Worm (Caenorhabditis elegans) whole organism, L2 larva: Measurements from ENCODE around the gene C44C10.9.

Source experiments
- C34F6.9 ChIP-seq: fragments of 150-350 bp; optimal IDR thresholded peaks from 2 replicates; lab custom pipeline; 2014; ENCODE audit warnings: missing biosample characterization, missing genetic modification characterization
- F13H6.1 ChIP-seq: sonication (generic microtip); optimal IDR thresholded peaks from 2 replicates; lab custom pipeline; 2016; ENCODE audit warnings: missing genetic modification characterization, missing compliant biosample characterization
- Y55F3AM.14 ChIP-seq: fragments of 200-800 bp; sonication (Bioruptor generic); optimal IDR thresholded peaks from 2 replicates; lab custom pipeline; 2018; ENCODE audit warnings: mild to moderate bottlenecking, missing genetic modification characterization, missing compliant biosample characterization
- alr-1 ChIP-seq: fragments of 150-350 bp; optimal IDR thresholded peaks from 2 replicates; lab custom pipeline; 2014; ENCODE audit warnings: missing biosample characterization, missing genetic modification characterization
- aly-2 ChIP-seq: fragments of 150-350 bp; optimal IDR thresholded peaks from 2 replicates; lab custom pipeline; 2014; ENCODE audit warnings: missing biosample characterization, missing genetic modification characterization
- ama-1 ChIP-seq: fragments of 150-350 bp; optimal IDR thresholded peaks from 2 replicates; lab custom pipeline; 2018; ENCODE audit warnings: inconsistent platforms
- ceh-16 ChIP-seq: fragments of 150-350 bp; optimal IDR thresholded peaks from 2 replicates; lab custom pipeline; 2014; ENCODE audit warnings: missing biosample characterization, missing genetic modification characterization
- ceh-82 ChIP-seq: fragments of 150-350 bp; optimal IDR thresholded peaks from 2 replicates; lab custom pipeline; 2014; ENCODE audit warnings: missing biosample characterization, missing genetic modification characterization
- crh-2 ChIP-seq: sonication (generic microtip); optimal IDR thresholded peaks from 2 replicates; lab custom pipeline; 2017; ENCODE audit warnings: missing biosample characterization, missing genetic modification characterization
- elt-3 ChIP-seq: sonication (generic microtip); optimal IDR thresholded peaks from 2 replicates; lab custom pipeline; 2017; ENCODE audit warnings: missing biosample characterization, missing genetic modification characterization
- fos-1 ChIP-seq: fragments of 150-350 bp; optimal IDR thresholded peaks from 2 replicates; lab custom pipeline; 2014; ENCODE audit warnings: missing biosample characterization, missing genetic modification characterization
- gmeb-1 ChIP-seq: fragments of 150-350 bp; optimal IDR thresholded peaks from 2 replicates; lab custom pipeline; 2014; ENCODE audit warnings: missing biosample characterization, missing genetic modification characterization
- lin-13 ChIP-seq: fragments of 150-350 bp; optimal IDR thresholded peaks from 2 replicates; lab custom pipeline; 2014; ENCODE audit warnings: missing biosample characterization, missing genetic modification reagents, missing genetic modification characterization
- lin-39 ChIP-seq: fragments of 150-350 bp; optimal IDR thresholded peaks from 2 replicates; lab custom pipeline; 2014; ENCODE audit warnings: missing biosample characterization, missing genetic modification reagents, missing genetic modification characterization
- lsy-2 ChIP-seq, 2 experiments: fragments of 150-350 bp in 1 of 2; sonication (generic microtip) in 1 of 2; optimal IDR thresholded peaks; 2 replicates each; lab custom pipeline; 2014 to 2017; ENCODE audit warnings: missing biosample characterization in 2 of 2, missing genetic modification characterization in 2 of 2
- mab-5 ChIP-seq: fragments of 150-350 bp; optimal IDR thresholded peaks from 2 replicates; lab custom pipeline; 2014; ENCODE audit warnings: missing biosample characterization, missing genetic modification characterization
- mbf-1 ChIP-seq: sonication (generic microtip); optimal IDR thresholded peaks from 2 replicates; lab custom pipeline; 2017; ENCODE audit warnings: missing biosample characterization, missing genetic modification characterization
- mdl-1 ChIP-seq, 2 experiments: fragments of 150-350 bp in 1 of 2; sonication (generic microtip) in 1 of 2; optimal IDR thresholded peaks; 2 replicates each; lab custom pipeline; 2017; ENCODE audit warnings: missing biosample characterization in 2 of 2, missing genetic modification characterization in 2 of 2
- nhr-10 ChIP-seq: sonication (generic microtip); optimal IDR thresholded peaks from 2 replicates; lab custom pipeline; 2017; ENCODE audit warnings: missing biosample characterization, missing genetic modification characterization
- nhr-129 ChIP-seq: fragments of 150-350 bp; optimal IDR thresholded peaks from 2 replicates; lab custom pipeline; 2014; ENCODE audit warnings: missing biosample characterization, missing genetic modification characterization
- nhr-21 ChIP-seq: fragments of 150-350 bp; optimal IDR thresholded peaks from 2 replicates; lab custom pipeline; 2014; ENCODE audit warnings: missing biosample characterization, missing genetic modification characterization
- nhr-23 ChIP-seq: fragments of 150-350 bp; optimal IDR thresholded peaks from 2 replicates; lab custom pipeline; 2014; ENCODE audit warnings: missing biosample characterization, missing genetic modification reagents, missing genetic modification characterization
- nhr-25 ChIP-seq: fragments of 150-350 bp; sonication (generic microtip); optimal IDR thresholded peaks from 3 replicates; lab custom pipeline; 2014; ENCODE audit warnings: missing biosample characterization, missing genetic modification characterization
- nhr-6 ChIP-seq: fragments of 150-350 bp; optimal IDR thresholded peaks from 2 replicates; lab custom pipeline; 2014; ENCODE audit warnings: missing biosample characterization, missing genetic modification characterization
- peb-1 ChIP-seq: fragments of 150-350 bp; optimal IDR thresholded peaks from 2 replicates; lab custom pipeline; 2014; ENCODE audit warnings: missing biosample characterization, missing genetic modification characterization
- skn-1 ChIP-seq: sonication (generic microtip); optimal IDR thresholded peaks from 2 replicates; lab custom pipeline; 2017; ENCODE audit warnings: missing biosample characterization, missing genetic modification characterization
- sma-3 ChIP-seq: sonication (generic microtip); optimal IDR thresholded peaks from 2 replicates; lab custom pipeline; 2016; ENCODE audit warnings: missing genetic modification reagents, missing genetic modification characterization, missing compliant biosample characterization
- sma-9 ChIP-seq, 2 experiments: fragments of 150-350 bp in 1 of 2; sonication (generic microtip) in 1 of 2; optimal IDR thresholded peaks; 2 replicates each; lab custom pipeline; 2014 to 2016; ENCODE audit warnings: missing genetic modification characterization in 2 of 2, mild to moderate bottlenecking in 1 of 2, missing biosample characterization in 1 of 2, missing compliant biosample characterization in 1 of 2, missing genetic modification reagents in 1 of 2, moderate library complexity in 1 of 2
- unc-39 ChIP-seq: fragments of 150-350 bp; optimal IDR thresholded peaks from 2 replicates; lab custom pipeline; 2014; ENCODE audit warnings: missing biosample characterization, missing genetic modification characterization
- unc-55 ChIP-seq: fragments of 150-350 bp; sonication (generic microtip); optimal IDR thresholded peaks from 3 replicates; lab custom pipeline; 2014; ENCODE audit warnings: missing biosample characterization, missing genetic modification reagents, missing genetic modification characterization
- unc-62 ChIP-seq: fragments of 150-350 bp; optimal IDR thresholded peaks from 2 replicates; lab custom pipeline; 2014; ENCODE audit warnings: missing biosample characterization, missing genetic modification reagents, missing genetic modification characterization
- ztf-11 ChIP-seq: sonication (generic microtip); optimal IDR thresholded peaks from 2 replicates; lab custom pipeline; 2017; ENCODE audit warnings: missing biosample characterization, missing genetic modification characterization
- ztf-4 ChIP-seq: fragments of 150-350 bp; optimal IDR thresholded peaks from 2 replicates; lab custom pipeline; 2014; ENCODE audit warnings: missing biosample characterization, missing genetic modification characterization

Gene C44C10.9

DNA sequence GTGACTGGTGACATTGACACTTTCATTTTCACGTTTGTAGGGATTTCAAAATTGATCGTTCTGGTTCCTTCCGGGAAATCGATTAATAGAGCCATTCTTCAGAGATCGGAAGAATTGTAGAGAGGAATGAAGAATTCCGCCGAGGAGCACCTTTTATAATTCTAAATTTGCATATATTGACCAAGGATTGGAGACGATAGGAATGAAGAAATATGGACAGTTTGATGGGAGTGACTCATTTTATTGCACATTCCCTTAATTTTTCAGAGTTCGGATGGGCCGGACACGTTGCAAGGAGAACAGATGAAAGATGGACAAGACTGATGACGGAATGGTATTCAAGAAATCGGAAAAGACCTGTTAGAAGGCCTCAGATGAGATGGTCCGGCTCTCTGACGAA is 16.1 kb downstream of the C44C10.9 start, which contains the start of gene C44C10.15:
TSS of gene C44C10.15 (minus strand) at position 101 of the 400 bp plus-strand sequence.
- TF ChIP-seq nhr-129 (tag; lab: Kevin White, UChicago) (no peak), aly-2 (tag; lab: Kevin White, UChicago) (no peak), unc-55 (GFP tag; lab: Kevin White, UChicago) (no peak), sma-3 (GFP tag; lab: Kevin White, UChicago) (no peak), fos-1 (tag; lab: Kevin White, UChicago) (no peak), unc-39 (tag; lab: Kevin White, UChicago) (no peak), ceh-82 (no peak), mbf-1 (no peak), alr-1 (tag; lab: Kevin White, UChicago) (no peak), F13H6.1 (tag; lab: Kevin White, UChicago) (no peak), ceh-16 (tag; lab: Kevin White, UChicago) (no peak), elt-3 (tag; lab: Kevin White, UChicago) (no peak), Y55F3AM.14 (no peak), nhr-10 (tag; lab: Kevin White, UChicago) (no peak), lin-39 (no peak), ztf-4 (no peak), peb-1 (tag; lab: Kevin White, UChicago) (no peak), lin-13 (no peak)

- no peak for TF ChIP-seq mab-5 (tag; lab: Kevin White, UChicago)
Observed at ce11 chrX:11696696-11697095, 19.6 kb downstream of the C44C10.9 start, which contains the start of gene C44C10.12. C44C10.12 (plus strand) TSS chrX:11696996.

DNA sequence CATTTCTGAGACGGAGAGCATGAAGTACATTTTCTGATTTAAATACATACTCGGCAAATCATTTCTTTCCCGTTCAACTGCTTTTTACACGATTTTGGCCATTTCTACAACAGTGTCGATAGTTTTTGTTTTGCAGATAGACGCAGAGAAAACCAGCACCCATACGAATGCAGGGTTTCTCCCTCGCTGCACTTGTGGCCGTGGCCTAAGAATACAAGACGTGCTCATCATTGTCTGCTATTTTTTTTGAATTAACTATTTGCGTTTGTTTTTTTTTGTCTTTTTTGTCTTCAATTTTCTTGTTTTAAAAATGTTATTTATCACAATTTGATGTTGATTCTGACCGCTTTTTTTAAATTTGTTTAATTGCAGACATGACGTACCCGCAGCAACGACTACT is 23.2 kb downstream of the C44C10.9 start, which contains the start of gene smcl-1:
TSS of gene smcl-1 (plus strand) at position 373 of the 400 bp plus-strand sequence.
- TF ChIP-seq nhr-25 (tag; lab: Kevin White, UChicago) (no peak), nhr-23 (tag; lab: Kevin White, UChicago) (no peak), sma-9 (GFP tag; optimal IDR thresholded peaks at IDR 0.05; lab: Kevin White, UChicago) (peak; percentile 67), sma-9 (tag; optimal IDR thresholded peaks at IDR 0.05; lab: Kevin White, UChicago) (no peak), C34F6.9 (tag; lab: Kevin White, UChicago) (peak; percentile 64), fos-1 (tag; lab: Kevin White, UChicago) (peak; percentile 73), crh-2 (peak; percentile 31), unc-39 (tag; lab: Kevin White, UChicago) (no peak), nhr-129 (tag; lab: Kevin White, UChicago) (peak; percentile 62)

- TF ChIP-seq fos-1 (tag; lab: Kevin White, UChicago), result no peak
Observed at ce11 chrX:11690014-11690591, 26.2 kb downstream of the C44C10.9 start, which contains the start of the genes C44C10.10 and C44C10.5. C44C10.10 (plus strand) TSS chrX:11690314. C44C10.5 (plus strand) TSS chrX:11690541.

ce11 chrX:11687836-11688319 is 28.4 kb downstream of the C44C10.9 start, which contains the start of gene C44C10.7:
C44C10.7 (minus strand) TSS chrX:11688269.
- TF ChIP-seq nhr-129 (tag; lab: Kevin White, UChicago) (no peak), ama-1 (lab: Kevin White, UChicago) (no peak), ceh-16 (tag; lab: Kevin White, UChicago) (no peak), gmeb-1 (tag; lab: Kevin White, UChicago) (no peak), skn-1 (tag; lab: Kevin White, UChicago) (no peak), ztf-4 (no peak), Y55F3AM.14 (no peak), peb-1 (tag; lab: Kevin White, UChicago) (no peak), mdl-1 (tag; optimal IDR thresholded peaks at IDR 0.05; lab: Kevin White, UChicago) (no peak)
- TF ChIP-seq, all 48 proteins: peak for 0

- TF ChIP-seq nhr-21 (no peak), lsy-2 (tag; optimal IDR thresholded peaks at IDR 0.05; lab: Kevin White, UChicago) (no peak), fos-1 (tag; lab: Kevin White, UChicago) (no peak), lin-13 (no peak), crh-2 (no peak), elt-3 (tag; lab: Kevin White, UChicago) (no peak), Y55F3AM.14 (no peak), sma-9 (GFP tag; optimal IDR thresholded peaks at IDR 0.05; lab: Kevin White, UChicago) (no peak), sma-9 (tag; optimal IDR thresholded peaks at IDR 0.05; lab: Kevin White, UChicago) (no peak), nhr-6 (tag; lab: Kevin White, UChicago) (no peak), nhr-10 (tag; lab: Kevin White, UChicago) (no peak), ztf-11 (tag; lab: Kevin White, UChicago) (no peak), ztf-4 (no peak), unc-62 (GFP tag; lab: Kevin White, UChicago) (no peak), unc-55 (GFP tag; lab: Kevin White, UChicago) (no peak), mdl-1 (tag; optimal IDR thresholded peaks at IDR 0.05; lab: Kevin White, UChicago) (no peak), sma-3 (GFP tag; lab: Kevin White, UChicago) (no peak)
Observed at ce11 chrX:11684261-11684660, 32.1 kb downstream of the C44C10.9 start, which contains the start of gene hnd-1. hnd-1 (plus strand) TSS chrX:11684561.
